Worm (Caenorhabditis elegans): ENCODE data around the gene srj-14.

The srj-14 gene

ce11 chrV:7420162-7420561 is 50.7 kb downstream of the srj-14 start, which contains the start of gene srxa-4:
Gene srxa-4, plus strand, starts transcription at chrV:7420462.
- TF ChIP-seq ctbp-1 (GFP tag; IDR thresholded peaks at IDR 0.05) (no peak), lin-39 (tag; optimal IDR thresholded peaks at IDR 0.05) (no peak), unc-130 (GFP tag; optimal IDR thresholded peaks at IDR 0.05) (no peak), ceh-20 (GFP tag; IDR thresholded peaks at IDR 0.05) (no peak), unc-39 (tag; optimal IDR thresholded peaks at IDR 0.05) (no peak), duxl-1 (tag; optimal IDR thresholded peaks at IDR 0.05; ENCODE audit: poor library complexity) (no peak), set-16 (GFP tag; IDR thresholded peaks at IDR 0.05) (no peak)

All from whole organism, L4 larva.